Fruit fly (Drosophila melanogaster): ENCODE data around the gene CG9312.

The CG9312 gene

dm6 chr3R:13812736-13813250 lies 47.2 kb downstream of the CG9312 start, which contains the start of the genes tal-1A, tal-2A, tal-3A and tal-AA (continued):
- TF ChIP-seq CG8290 (GFP tag; optimal IDR thresholded peaks at IDR 0.05) (no peak), CG8290 (tag; optimal IDR thresholded peaks at IDR 0.05) (no peak), amos (GFP tag; IDR thresholded peaks at IDR 0.05; ENCODE audit: partially characterized antibody) (peak; percentile 8; the same call in 1 of the 2 replicates), Antp (GFP tag; optimal IDR thresholded peaks at IDR 0.05) (peak; percentile 15), CG17385 (GFP tag; optimal IDR thresholded peaks at IDR 0.05) (peak; percentile 65), nmo (GFP tag; optimal IDR thresholded peaks at IDR 0.05) (no peak), Eip74EF (GFP tag; optimal IDR thresholded peaks at IDR 0.05) (peak in 1 of 2 experiments; percentile 72), CG15514 (GFP tag; optimal IDR thresholded peaks at IDR 0.05) (peak; percentile 36), Optix (GFP tag; IDR thresholded peaks at IDR 0.05) (no peak), wdn (GFP tag; IDR thresholded peaks at IDR 0.05) (0 out of 2 replicates have a peak, but pooled peaks have one; percentile 52), E2f2 (GFP tag; IDR thresholded peaks at IDR 0.05) (peak; percentile 19; the same call in 1 of the 2 replicates), abd-A (tag; optimal IDR thresholded peaks at IDR 0.05) (peak; percentile 21), maf-S (GFP tag; optimal IDR thresholded peaks at IDR 0.05) (no peak), D (optimal IDR thresholded peaks at IDR 0.05) (peak; percentile 80), D (GFP tag; optimal IDR thresholded peaks at IDR 0.05) (no peak), Opbp (GFP tag; IDR thresholded peaks at IDR 0.05; ENCODE audit: partially characterized antibody) (0 out of 3 replicates have a peak, but pooled peaks have one; percentile 47), ato (GFP tag; IDR thresholded peaks at IDR 0.05; ENCODE audit: partially characterized antibody) (no peak), CG8924 (tag; optimal IDR thresholded peaks at IDR 0.05) (peak; percentile 17), CG3281 (GFP tag; optimal IDR thresholded peaks at IDR 0.05) (no peak), Nf-YB (GFP tag; optimal IDR thresholded peaks at IDR 0.05) (peak; percentile 90), CG8281 (tag; optimal IDR thresholded peaks at IDR 0.05) (no peak), Jarid2 (GFP tag; optimal IDR thresholded peaks at IDR 0.05) (peak; percentile 87), CG13624 (GFP tag; optimal IDR thresholded peaks at IDR 0.05) (no peak), so (GFP tag; IDR thresholded peaks at IDR 0.05) (peak; percentile 77; the same call in 2 of the 3 replicates), CG34422 (GFP tag; IDR thresholded peaks at IDR 0.05) (0 out of 3 replicates have a peak, but pooled peaks have one; percentile 33), lbe (GFP tag; optimal IDR thresholded peaks at IDR 0.05) (peak; percentile 87), sim (GFP tag; IDR thresholded peaks at IDR 0.05) (peak; percentile 28; the same call in 1 of the 2 replicates), CG16815 (GFP tag; optimal IDR thresholded peaks at IDR 0.05) (no peak), lilli (GFP tag; optimal IDR thresholded peaks at IDR 0.05) (peak; percentile 16), Aef1 (GFP tag; IDR thresholded peaks at IDR 0.05) (no peak), lab (GFP tag; optimal IDR thresholded peaks at IDR 0.05) (peak; percentile 41), CG10321 (GFP tag; IDR thresholded peaks at IDR 0.05) (0 out of 2 replicates have a peak, but pooled peaks have one; percentile 27), gcm (GFP tag; optimal IDR thresholded peaks at IDR 0.05) (peak; percentile 7), Ets65A (GFP tag) (peak; percentile 44), kni (GFP tag; optimal IDR thresholded peaks at IDR 0.05) (peak; percentile 42), gsb-n (tag; optimal IDR thresholded peaks at IDR 0.05) (peak; percentile 26), Deaf1 (tag; optimal IDR thresholded peaks at IDR 0.05) (peak; percentile 39), CG3163 (GFP tag; optimal IDR thresholded peaks at IDR 0.05) (peak; percentile 98), rib (GFP tag; IDR thresholded peaks at IDR 0.05) (no peak; the same call in 1 of the 2 replicates), mirr (GFP tag; optimal IDR thresholded peaks at IDR 0.05) (peak; percentile 47), her (GFP tag; optimal IDR thresholded peaks at IDR 0.05) (peak; percentile 18), BtbVII (GFP tag; optimal IDR thresholded peaks at IDR 0.05) (peak; percentile 65), CG3407 (GFP tag; optimal IDR thresholded peaks at IDR 0.05) (no peak), wek (GFP tag; optimal IDR thresholded peaks at IDR 0.05) (peak; percentile 43), CG12155 (GFP tag; optimal IDR thresholded peaks at IDR 0.05) (no peak), CG2202 (tag; optimal IDR thresholded peaks at IDR 0.05) (no peak), CG11504 (tag; optimal IDR thresholded peaks at IDR 0.05) (peak; percentile 4), CG17328 (GFP tag; IDR thresholded peaks at IDR 0.05) (0 out of 2 replicates have a peak, but pooled peaks have one; percentile 10), bowl (GFP tag; IDR thresholded peaks at IDR 0.05) (peak; percentile 59; the same call in 1 of the 2 replicates), ind (GFP tag; optimal IDR thresholded peaks at IDR 0.05) (no peak)

Measured in whole organism, embryonic.